Worm (Caenorhabditis elegans): ENCODE measurements around the gene idpc-1.
A peak's percentile ranks its signal among the peaks of the same experiment; 100 is the strongest.

The idpc-1 gene

DNA sequence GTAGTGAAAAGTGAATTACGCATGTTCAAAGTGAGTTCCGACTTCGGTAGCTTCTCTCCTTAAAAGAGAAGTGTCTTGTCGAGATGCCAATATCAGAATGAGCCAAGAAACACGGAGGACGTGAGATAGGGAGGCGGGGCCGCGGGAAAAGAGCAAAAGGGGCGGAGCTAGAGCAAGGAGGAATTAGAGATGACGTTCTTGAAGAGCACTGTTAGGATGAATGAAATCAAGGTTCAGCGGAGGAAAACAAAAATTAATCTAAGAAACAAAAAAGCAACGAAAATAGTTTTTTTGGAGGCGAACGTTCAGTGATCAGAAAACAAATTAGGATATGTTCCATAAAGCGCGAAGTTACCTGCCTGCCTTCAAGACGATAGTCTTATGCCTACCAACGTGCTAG is 33.8 kb upstream of the idpc-1 start, which contains the start of gene nlp-21:
Gene nlp-21, minus strand, starts transcription at position 101 of the 400 bp plus-strand sequence.
- TF ChIP-seq flt-1 (GFP tag; IDR thresholded peaks at IDR 0.05): no peak
- TF ChIP-seq klf-2 (GFP tag; conservative IDR thresholded peaks at IDR 0.05): no peak
- TF ChIP-seq ref-1 (GFP tag; conservative IDR thresholded peaks at IDR 0.05): no peak
- no peak for TF ChIP-seq ztf-23 (GFP tag; IDR thresholded peaks at IDR 0.05)
- no peak for TF ChIP-seq ztf-29 (GFP tag; IDR thresholded peaks at IDR 0.05)
- TF ChIP-seq cog-1 (tag; optimal IDR thresholded peaks at IDR 0.05): no peak
- TF ChIP-seq T22C8.4 (GFP tag; IDR thresholded peaks at IDR 0.05): no peak
- no peak for TF ChIP-seq tab-1 (GFP tag; IDR thresholded peaks at IDR 0.05)
- no peak for TF ChIP-seq med-1 (GFP tag; optimal IDR thresholded peaks at IDR 0.05; ENCODE audit: insufficient read depth)

DNA sequence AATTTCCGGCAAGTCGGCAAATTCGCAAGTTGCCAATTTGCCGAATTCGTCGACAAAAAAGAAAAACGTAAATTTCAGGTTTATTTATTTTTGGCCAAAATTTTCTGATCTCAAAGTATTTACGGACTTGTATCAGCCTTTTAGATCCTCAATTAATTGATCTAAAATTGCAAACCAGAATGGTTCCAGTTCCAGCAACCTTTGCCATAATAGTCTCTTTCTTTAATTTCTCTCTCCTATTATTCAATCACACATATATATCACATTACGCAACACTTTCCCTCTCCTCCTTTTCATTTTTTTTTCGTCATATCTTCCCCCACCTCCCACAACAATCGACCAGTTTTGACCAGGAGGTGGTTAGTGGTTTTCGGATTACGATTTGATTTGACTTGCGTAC is 29.5 kb upstream of the idpc-1 start, which contains the start of gene Y47D3B.3:
Gene Y47D3B.3, plus strand, starts transcription at position 301 of the 400 bp plus-strand sequence.
- TF ChIP-seq T22C8.4 (GFP tag; IDR thresholded peaks at IDR 0.05): no peak
- no peak for TF ChIP-seq klf-2 (GFP tag; conservative IDR thresholded peaks at IDR 0.05)
- no peak for TF ChIP-seq ztf-29 (GFP tag; IDR thresholded peaks at IDR 0.05)
- TF ChIP-seq cog-1 (tag; optimal IDR thresholded peaks at IDR 0.05): no peak
- TF ChIP-seq ztf-23 (GFP tag; IDR thresholded peaks at IDR 0.05): no peak
- no peak for TF ChIP-seq med-1 (GFP tag; optimal IDR thresholded peaks at IDR 0.05; ENCODE audit: insufficient read depth)
- TF ChIP-seq tab-1 (GFP tag; IDR thresholded peaks at IDR 0.05): no peak
- TF ChIP-seq ref-1 (GFP tag; conservative IDR thresholded peaks at IDR 0.05): no peak
- TF ChIP-seq flt-1 (GFP tag; IDR thresholded peaks at IDR 0.05): no peak

DNA sequence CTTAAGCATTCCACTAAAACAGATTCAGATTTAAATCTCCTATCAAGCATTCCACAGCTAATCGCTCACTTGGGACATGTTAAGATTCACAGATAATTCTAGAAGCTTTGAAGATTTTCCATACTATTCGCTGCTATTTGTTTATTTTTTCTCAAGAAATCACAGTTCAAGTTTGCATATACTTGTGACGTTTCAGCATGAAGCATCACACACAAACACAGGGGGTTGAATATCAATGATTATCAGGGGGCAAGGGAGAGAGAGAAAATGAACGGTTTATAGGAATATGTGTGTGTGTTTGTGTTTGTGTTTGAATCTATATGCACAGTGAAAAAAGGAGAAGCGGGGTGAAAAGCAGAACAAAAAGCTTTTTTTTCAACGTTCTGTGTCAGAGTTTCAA is 24.3 kb upstream of the idpc-1 start, which contains the start of gene Y47D3B.12:
Gene Y47D3B.12, plus strand, starts transcription at position 301 of the 400 bp plus-strand sequence.
- TF ChIP-seq ztf-29 (GFP tag; IDR thresholded peaks at IDR 0.05) (no peak), ztf-23 (GFP tag; IDR thresholded peaks at IDR 0.05) (no peak), cog-1 (tag; optimal IDR thresholded peaks at IDR 0.05) (no peak), flt-1 (GFP tag; IDR thresholded peaks at IDR 0.05) (no peak), klf-2 (GFP tag; conservative IDR thresholded peaks at IDR 0.05) (no peak), ref-1 (GFP tag; conservative IDR thresholded peaks at IDR 0.05) (no peak), T22C8.4 (GFP tag; IDR thresholded peaks at IDR 0.05) (no peak), med-1 (GFP tag; optimal IDR thresholded peaks at IDR 0.05; ENCODE audit: insufficient read depth) (no peak), tab-1 (GFP tag; IDR thresholded peaks at IDR 0.05) (no peak)

DNA sequence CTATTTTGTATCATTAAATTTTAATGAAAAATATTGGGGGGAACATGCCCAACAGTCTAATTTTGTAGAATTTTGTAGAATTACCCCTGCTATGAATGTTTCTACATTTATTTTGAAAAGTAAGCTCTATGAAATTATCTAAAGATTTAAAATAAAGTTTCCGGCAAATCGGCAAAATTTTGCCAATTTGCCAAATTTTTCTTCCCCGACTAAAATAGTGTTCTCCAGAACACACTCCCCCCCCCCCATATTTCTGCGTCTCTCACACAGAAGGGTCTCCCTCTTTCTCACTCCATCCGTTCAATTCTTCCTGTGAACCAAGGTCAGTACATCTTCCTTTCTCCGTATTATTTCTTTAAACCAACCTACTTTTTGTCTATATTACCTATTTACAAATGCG is 22.0 kb upstream of the idpc-1 start, which contains the start of gene Y47D3B.4:
Gene Y47D3B.4, plus strand, starts transcription at position 301 of the 400 bp plus-strand sequence.
- TF ChIP-seq cog-1 (tag; optimal IDR thresholded peaks at IDR 0.05) (no peak), T22C8.4 (GFP tag; IDR thresholded peaks at IDR 0.05) (no peak)

DNA sequence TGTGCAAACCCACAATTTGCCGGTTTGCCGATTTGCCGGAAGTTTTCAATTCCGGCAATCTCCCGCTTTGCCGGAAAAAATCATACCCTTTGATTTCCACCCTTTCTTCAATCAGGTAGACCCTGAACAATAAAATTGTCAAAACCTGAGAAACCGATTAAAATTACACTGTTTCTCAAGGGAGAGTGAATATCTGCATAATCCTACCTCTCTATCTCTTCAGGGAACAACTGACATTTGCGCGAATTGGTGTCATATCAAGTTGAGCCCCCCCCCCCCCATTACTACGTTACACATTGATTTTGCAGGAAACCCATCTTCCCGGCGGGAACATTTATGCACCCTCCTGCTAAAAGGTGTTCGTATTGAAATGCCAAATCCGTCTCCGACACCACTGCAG is 16.6 kb upstream of the idpc-1 start, which contains the start of gene twk-31:
Gene twk-31, plus strand, starts transcription at position 301 of the 400 bp plus-strand sequence.
- TF ChIP-seq cog-1 (tag; optimal IDR thresholded peaks at IDR 0.05) (no peak), klf-2 (GFP tag; conservative IDR thresholded peaks at IDR 0.05) (no peak), med-1 (GFP tag; optimal IDR thresholded peaks at IDR 0.05; ENCODE audit: insufficient read depth) (no peak), ref-1 (GFP tag; conservative IDR thresholded peaks at IDR 0.05) (no peak), flt-1 (GFP tag; IDR thresholded peaks at IDR 0.05) (no peak), ztf-23 (GFP tag; IDR thresholded peaks at IDR 0.05) (no peak), T22C8.4 (GFP tag; IDR thresholded peaks at IDR 0.05) (no peak), tab-1 (GFP tag; IDR thresholded peaks at IDR 0.05) (no peak), ztf-29 (GFP tag; IDR thresholded peaks at IDR 0.05) (no peak)

DNA sequence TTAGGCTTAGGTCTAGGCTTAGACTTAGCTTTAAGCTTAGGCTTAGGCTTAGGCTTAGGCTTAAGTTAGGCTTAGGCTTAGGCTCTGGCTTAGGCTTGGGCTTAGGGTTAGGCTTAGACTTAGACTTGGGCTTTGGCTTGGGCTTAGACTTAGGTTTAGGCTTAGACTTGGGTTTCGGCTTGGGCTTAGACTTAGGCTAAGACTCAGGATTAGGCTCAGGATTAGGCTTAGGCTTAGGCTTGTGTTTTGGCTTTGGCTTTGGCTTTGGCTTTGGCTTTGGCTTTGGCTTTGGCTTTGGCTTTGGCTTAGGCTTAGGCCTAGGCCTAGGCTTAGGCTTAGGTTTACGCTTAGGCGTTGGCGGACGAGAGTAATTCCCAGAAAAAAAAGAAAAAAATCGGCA is 7.5 kb upstream of the idpc-1 start:
- TF ChIP-seq flt-1 (GFP tag; IDR thresholded peaks at IDR 0.05) (no peak), med-1 (GFP tag; optimal IDR thresholded peaks at IDR 0.05; ENCODE audit: insufficient read depth) (no peak), tab-1 (GFP tag; IDR thresholded peaks at IDR 0.05) (no peak), ztf-23 (GFP tag; IDR thresholded peaks at IDR 0.05) (no peak), T22C8.4 (GFP tag; IDR thresholded peaks at IDR 0.05) (no peak), klf-2 (GFP tag; conservative IDR thresholded peaks at IDR 0.05) (no peak), cog-1 (tag; optimal IDR thresholded peaks at IDR 0.05) (no peak), ref-1 (GFP tag; conservative IDR thresholded peaks at IDR 0.05) (no peak), ztf-29 (GFP tag; IDR thresholded peaks at IDR 0.05) (no peak)

DNA sequence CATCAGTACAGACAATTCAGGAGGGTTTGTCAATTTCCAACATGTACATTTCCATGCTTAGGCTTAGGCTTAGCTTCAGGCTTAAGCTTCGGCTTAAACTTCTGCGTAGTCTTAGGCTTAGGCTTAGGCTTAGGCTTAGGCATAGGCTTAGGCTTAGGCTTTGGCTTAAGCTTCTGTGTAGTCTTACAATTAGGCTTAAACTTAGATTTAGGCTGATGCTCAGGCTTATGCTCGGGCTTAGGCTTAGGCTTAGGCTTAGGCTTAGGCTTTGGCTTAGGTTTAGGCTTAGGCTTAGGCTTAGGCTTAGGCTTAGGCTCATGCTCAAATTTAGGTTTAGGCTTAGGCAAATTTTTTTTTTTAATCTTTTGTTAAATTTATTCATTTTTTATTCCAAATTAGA is 2.2 kb upstream of the idpc-1 start:
- TF ChIP-seq T22C8.4 (GFP tag; IDR thresholded peaks at IDR 0.05): no peak
- TF ChIP-seq tab-1 (GFP tag; IDR thresholded peaks at IDR 0.05): no peak
- no peak for TF ChIP-seq klf-2 (GFP tag; conservative IDR thresholded peaks at IDR 0.05)
- TF ChIP-seq ref-1 (GFP tag; conservative IDR thresholded peaks at IDR 0.05): no peak
- TF ChIP-seq med-1 (GFP tag; optimal IDR thresholded peaks at IDR 0.05; ENCODE audit: insufficient read depth): no peak
- no peak for TF ChIP-seq cog-1 (tag; optimal IDR thresholded peaks at IDR 0.05)
- no peak for TF ChIP-seq flt-1 (GFP tag; IDR thresholded peaks at IDR 0.05)
- TF ChIP-seq ztf-29 (GFP tag; IDR thresholded peaks at IDR 0.05): no peak; the same call in 1 of the 2 replicates
- no peak for TF ChIP-seq ztf-23 (GFP tag; IDR thresholded peaks at IDR 0.05)

DNA sequence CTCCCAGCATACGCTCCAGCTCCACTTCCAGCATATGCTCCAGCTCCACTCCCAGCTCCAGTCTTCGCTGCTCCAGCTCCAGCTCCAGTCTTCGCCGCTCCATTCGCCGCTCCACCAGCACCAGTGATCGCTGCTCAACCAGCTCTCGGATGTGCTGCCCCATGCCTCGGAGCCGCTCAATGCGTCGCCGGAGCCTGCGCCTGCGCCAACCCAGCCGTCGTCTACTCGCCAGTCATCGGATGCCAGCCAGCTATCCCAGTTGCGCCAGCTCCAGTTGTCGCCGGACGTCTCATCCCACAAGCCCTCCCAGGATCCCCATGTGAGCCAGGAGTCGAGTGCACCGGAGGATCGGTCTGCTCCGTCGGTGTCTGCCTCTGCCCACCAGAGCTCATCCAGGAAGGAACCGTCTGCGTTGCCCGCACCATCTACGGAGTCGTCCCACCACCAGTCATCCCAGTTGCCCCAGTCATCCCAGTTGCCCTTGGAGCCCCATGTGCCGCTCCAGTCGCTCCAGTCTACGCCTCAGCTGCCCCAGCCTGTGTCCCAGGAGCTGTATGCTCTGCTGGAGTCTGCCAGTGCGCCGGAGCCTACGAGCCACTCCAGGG is 644 bp downstream of the idpc-1 start:
- TF ChIP-seq ztf-29 (GFP tag; IDR thresholded peaks at IDR 0.05): no peak
- TF ChIP-seq ref-1 (GFP tag; conservative IDR thresholded peaks at IDR 0.05): no peak
- no peak; the same call in 1 of the 2 replicates for TF ChIP-seq tab-1 (GFP tag; IDR thresholded peaks at IDR 0.05)
- no peak for TF ChIP-seq T22C8.4 (GFP tag; IDR thresholded peaks at IDR 0.05)
- TF ChIP-seq cog-1 (tag; optimal IDR thresholded peaks at IDR 0.05): no peak
- TF ChIP-seq med-1 (GFP tag; optimal IDR thresholded peaks at IDR 0.05; ENCODE audit: insufficient read depth): no peak
- TF ChIP-seq klf-2 (GFP tag; conservative IDR thresholded peaks at IDR 0.05): no peak
- no peak for TF ChIP-seq ztf-23 (GFP tag; IDR thresholded peaks at IDR 0.05)
- no peak for TF ChIP-seq flt-1 (GFP tag; IDR thresholded peaks at IDR 0.05)

DNA sequence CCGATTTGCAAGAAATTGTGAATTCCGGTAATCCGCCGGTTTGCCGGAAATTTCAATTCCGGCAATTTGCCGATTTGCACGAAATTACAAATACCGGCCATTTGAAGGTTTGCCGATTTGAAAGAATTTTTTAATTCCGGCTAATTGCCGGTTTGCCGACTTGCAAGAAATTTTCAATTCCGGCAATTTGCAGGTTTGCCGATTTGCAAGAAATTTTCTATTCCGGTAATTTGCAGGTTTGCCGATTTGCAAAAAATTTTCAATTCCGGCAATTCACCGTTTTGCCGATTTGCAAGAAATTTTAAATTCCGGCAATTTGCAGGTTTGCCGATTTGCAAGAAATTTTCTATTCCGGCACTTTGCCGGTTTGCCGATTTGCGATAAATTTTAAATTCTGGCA is 7.9 kb downstream of the idpc-1 start:
- TF ChIP-seq ztf-29 (GFP tag; IDR thresholded peaks at IDR 0.05): peak; percentile 33; the same call in 1 of the 2 replicates
- TF ChIP-seq klf-2 (GFP tag; conservative IDR thresholded peaks at IDR 0.05): 0 out of 2 replicates have a peak, but pooled peaks have one; percentile 39

DNA sequence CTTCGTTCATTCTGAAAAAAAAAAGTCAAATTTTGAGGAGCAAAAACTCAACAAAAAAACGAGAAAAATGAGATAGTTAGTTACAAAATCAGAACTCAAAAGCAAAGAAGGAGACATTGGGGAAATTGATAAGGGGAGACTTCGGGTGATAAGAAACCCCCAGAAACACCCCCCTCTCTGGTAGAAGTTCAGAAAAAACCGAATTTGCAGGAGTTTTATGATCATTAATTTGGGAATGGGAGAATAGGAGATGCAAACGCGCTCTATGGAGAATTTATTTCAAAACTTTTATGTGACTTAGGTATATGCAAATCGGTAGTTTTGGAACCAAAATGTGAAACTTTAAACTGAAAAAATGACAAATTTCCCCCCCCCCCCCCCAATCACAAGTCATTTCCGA is 15.6 kb downstream of the idpc-1 start, which contains the start of gene sbp-1:
Gene sbp-1, minus strand, starts transcription at position 11 of the 400 bp plus-strand sequence.
- TF ChIP-seq ztf-23 (GFP tag; IDR thresholded peaks at IDR 0.05) (no peak), flt-1 (GFP tag; IDR thresholded peaks at IDR 0.05) (no peak), tab-1 (GFP tag; IDR thresholded peaks at IDR 0.05) (no peak), T22C8.4 (GFP tag; IDR thresholded peaks at IDR 0.05) (no peak), ztf-29 (GFP tag; IDR thresholded peaks at IDR 0.05) (no peak)

Data from whole organism, midembryonic.